Worm (Caenorhabditis elegans) whole organism, late embryonic: ENCODE measurements around the gene srx-1.

Source experiments
- lim-6 ChIP-seq: sonication (generic microtip); optimal IDR thresholded peaks from 2 replicates; lab custom pipeline; 2016; ENCODE audit warnings: missing genetic modification characterization, missing compliant biosample characterization
- madf-2 ChIP-seq: sonication (generic microtip); optimal IDR thresholded peaks from 2 replicates; lab custom pipeline; 2017; ENCODE audit warnings: missing genetic modification characterization, missing compliant biosample characterization
- pag-3 ChIP-seq: sonication (generic microtip); optimal IDR thresholded peaks from 2 replicates; lab custom pipeline; 2016; ENCODE audit warnings: missing compliant biosample characterization, missing genetic modification characterization, borderline replicate concordance
- pha-4 ChIP-seq: fragments of 150-350 bp; optimal IDR thresholded peaks from 2 replicates; lab custom pipeline; 2018; ENCODE audit warnings: missing biosample characterization, missing genetic modification reagents, missing genetic modification characterization
- tbx-2 ChIP-seq: sonication (generic microtip); optimal IDR thresholded peaks from 2 replicates; lab custom pipeline; 2016; ENCODE audit warnings: missing genetic modification characterization, missing compliant biosample characterization
- tbx-7 ChIP-seq: sonication (generic microtip); optimal IDR thresholded peaks from 2 replicates; lab custom pipeline; 2016; ENCODE audit warnings: missing genotype, missing genetic modification characterization, missing compliant biosample characterization
- ttx-3 ChIP-seq: sonication (generic microtip); optimal IDR thresholded peaks from 2 replicates; lab custom pipeline; 2016; ENCODE audit warnings: missing genetic modification reagents, missing genetic modification characterization, missing compliant biosample characterization

- TF ChIP-seq ttx-3 (no peak), pag-3 (tag; lab: Kevin White, UChicago) (no peak), lim-6 (tag; lab: Kevin White, UChicago) (no peak), madf-2 (no peak), tbx-7 (tag; lab: Kevin White, UChicago) (no peak), tbx-2 (tag; lab: Kevin White, UChicago) (no peak), pha-4 (no peak)
Measured at ce11 chrV:8974889-8975422, 28.5 kb upstream of the srx-1 start, which contains the start of gene nhr-143.
